Worm (Caenorhabditis elegans) whole organism, L4/young adult: ENCODE results near the gene F49E2.5.

Experiments
- W03F9.2 ChIP-seq: fragments of 150-350 bp; optimal IDR thresholded peaks from 2 replicates; lab custom pipeline; 2014; ENCODE audit warnings: missing biosample characterization, missing genetic modification characterization
- dao-5 ChIP-seq: sonication (generic microtip); optimal IDR thresholded peaks from 2 replicates; lab custom pipeline; 2016; ENCODE audit warnings: missing genotype, missing genetic modification characterization, moderate library complexity, missing compliant biosample characterization
- him-1 ChIP-seq: sonication (generic microtip); optimal IDR thresholded peaks from 2 replicates; lab custom pipeline; 2016; ENCODE audit warnings: missing genotype, missing genetic modification reagents, missing genetic modification characterization, missing compliant biosample characterization

ce11 chrX:9553095-9553494, 9.6 kb downstream of the F49E2.5 start:
- no peak for TF ChIP-seq him-1
- TF ChIP-seq dao-5 (tag; lab: Kevin White, UChicago), result no peak
- TF ChIP-seq W03F9.2 (tag; lab: Kevin White, UChicago), result no peak
